Worm (Caenorhabditis elegans) whole organism, young adult: Measurements from ENCODE around the gene abcf-2.
A peak's percentile ranks its signal among the peaks of the same experiment; 100 is the strongest.

ENCODE experiments used
- B0261.1 ChIP-seq: sonication (generic microtip); optimal IDR thresholded peaks from 2 replicates; lab custom pipeline; 2016; ENCODE audit warnings: mild to moderate bottlenecking, missing genetic modification characterization, moderate library complexity, missing compliant biosample characterization
- B0336.3 ChIP-seq: fragments of 200-800 bp; sonication (Bioruptor generic); IDR thresholded peaks from 2 replicates; pipeline ENCODE4 v1.3.6; 2022; ENCODE audit warnings: missing genetic modification characterization, missing compliant biosample characterization
- D2030.7 ChIP-seq: fragments of 200-800 bp; sonication (Bioruptor generic); IDR thresholded peaks from 2 replicates; pipeline ENCODE4 v1.3.6; 2022; ENCODE audit warnings: missing genetic modification reagents, missing genetic modification characterization, missing compliant biosample characterization
- F23B12.7 ChIP-seq: sonication (generic microtip); optimal IDR thresholded peaks from 2 replicates; lab custom pipeline; 2017; ENCODE audit warnings: missing genetic modification characterization, mild to moderate bottlenecking, missing compliant biosample characterization, antibody characterized with exemption, moderate library complexity; ENCODE audit not compliant: insufficient read depth
- F39B2.1 ChIP-seq: fragments of 200-800 bp; sonication (Bioruptor generic); IDR thresholded peaks from 2 replicates; pipeline ENCODE4 v1.3.6; 2022; ENCODE audit warnings: missing genetic modification reagents, missing genetic modification characterization, missing compliant biosample characterization
- F55B11.4 ChIP-seq: sonication (generic microtip); optimal IDR thresholded peaks from 2 replicates; lab custom pipeline; 2016; ENCODE audit warnings: missing compliant biosample characterization, missing genetic modification characterization, borderline replicate concordance; ENCODE audit not compliant: insufficient read depth
- T07F8.4 ChIP-seq: sonication (generic microtip); optimal IDR thresholded peaks from 2 replicates; lab custom pipeline; 2016; ENCODE audit warnings: mild to moderate bottlenecking, missing genetic modification characterization, moderate library complexity, missing compliant biosample characterization
- akir-1 ChIP-seq: fragments of 200-800 bp; sonication (Bioruptor generic); optimal IDR thresholded peaks from 2 replicates; lab custom pipeline; 2018; ENCODE audit warnings: mild to moderate bottlenecking, missing genetic modification characterization, moderate library complexity, missing compliant biosample characterization
- ama-1 ChIP-seq, 3 experiments: fragments of 150-350 bp in 1 of 3; sonication (generic microtip) in 2 of 3; optimal IDR thresholded peaks; 2 replicates each; lab custom pipeline; 2014 to 2018; ENCODE audit warnings: missing biosample characterization in 2 of 3, missing genetic modification characterization in 2 of 3, missing genetic modification reagents in 2 of 3
- aptf-2 ChIP-seq: fragments of 200-800 bp; sonication (Bioruptor generic); conservative IDR thresholded peaks from 2 replicates; pipeline ENCODE4 v1.3.6; 2022; ENCODE audit warnings: missing genetic modification reagents, missing genetic modification characterization, missing compliant biosample characterization
- attf-3 ChIP-seq: fragments of 200-800 bp; sonication (Bioruptor generic); conservative IDR thresholded peaks from 2 replicates; pipeline ENCODE4 v1.3.6; 2022; ENCODE audit warnings: missing genetic modification reagents, missing genetic modification characterization, missing compliant biosample characterization
- attf-5 ChIP-seq: fragments of 200-800 bp; sonication (Bioruptor generic); optimal IDR thresholded peaks from 2 replicates; lab custom pipeline; 2018; ENCODE audit warnings: mild to moderate bottlenecking, missing genetic modification characterization, missing compliant biosample characterization
- ceh-27 ChIP-seq: fragments of 200-800 bp; sonication (Bioruptor generic); optimal IDR thresholded peaks from 2 replicates; lab custom pipeline; 2018; ENCODE audit warnings: mild to moderate bottlenecking, missing genetic modification characterization, moderate library complexity, missing compliant biosample characterization
- ceh-58 ChIP-seq: fragments of 200-800 bp; sonication (Bioruptor generic); IDR thresholded peaks from 2 replicates; pipeline ENCODE4 v1.3.6; 2022; ENCODE audit warnings: missing genetic modification characterization, missing compliant biosample characterization
- chd-7 ChIP-seq: sonication (generic microtip); optimal IDR thresholded peaks from 2 replicates; lab custom pipeline; 2016; ENCODE audit warnings: mild to moderate bottlenecking, missing genetic modification characterization, moderate library complexity, missing compliant biosample characterization
- die-1 ChIP-seq: sonication (generic microtip); optimal IDR thresholded peaks from 2 replicates; lab custom pipeline; 2016; ENCODE audit warnings: missing genotype, mild to moderate bottlenecking, missing genetic modification characterization, missing compliant biosample characterization
- dox-1 ChIP-seq: fragments of 200-800 bp; sonication (Bioruptor generic); IDR thresholded peaks from 2 replicates; pipeline ENCODE4 v1.3.6; 2022; ENCODE audit warnings: missing genetic modification reagents, missing genetic modification characterization, missing compliant biosample characterization
- efl-1 ChIP-seq: fragments of 150-350 bp; optimal IDR thresholded peaks from 2 replicates; lab custom pipeline; 2014; ENCODE audit warnings: missing biosample characterization, missing genetic modification reagents, missing genetic modification characterization
- egl-44 ChIP-seq: fragments of 200-800 bp; sonication (Bioruptor generic); IDR thresholded peaks from 2 replicates; pipeline ENCODE4 v1.3.6; 2022; ENCODE audit warnings: missing genetic modification reagents, missing genetic modification characterization, missing compliant biosample characterization
- egrh-3 ChIP-seq: fragments of 200-800 bp; sonication (Bioruptor generic); IDR thresholded peaks from 2 replicates; pipeline ENCODE4 v1.3.6; 2022; ENCODE audit warnings: missing genetic modification reagents, missing genetic modification characterization, missing compliant biosample characterization
- ekl-4 ChIP-seq: fragments of 200-800 bp; sonication (Bioruptor generic); IDR thresholded peaks from 2 replicates; pipeline ENCODE4 v1.3.6; 2022; ENCODE audit warnings: missing genetic modification reagents, missing genetic modification characterization, missing compliant biosample characterization
- ets-4 ChIP-seq: fragments of 200-800 bp; sonication (Bioruptor generic); optimal IDR thresholded peaks from 2 replicates; lab custom pipeline; 2018; ENCODE audit warnings: mild to moderate bottlenecking, missing genetic modification characterization, missing compliant biosample characterization
- him-1 ChIP-seq: sonication (generic microtip); optimal IDR thresholded peaks from 2 replicates; lab custom pipeline; 2016; ENCODE audit warnings: missing genotype, missing genetic modification reagents, missing genetic modification characterization, missing compliant biosample characterization
- hmg-1.2 ChIP-seq: fragments of 200-800 bp; sonication (Bioruptor generic); IDR thresholded peaks from 2 replicates; pipeline ENCODE4 v1.3.6; 2022; ENCODE audit warnings: missing genetic modification reagents, missing genetic modification characterization, missing compliant biosample characterization
- hmg-20 ChIP-seq: fragments of 200-800 bp; sonication (Bioruptor generic); IDR thresholded peaks from 2 replicates; pipeline ENCODE4 v1.3.6; 2022; ENCODE audit warnings: missing genetic modification reagents, missing genetic modification characterization, missing compliant biosample characterization
- hsf-1 ChIP-seq: fragments of 200-800 bp; sonication (Bioruptor generic); IDR thresholded peaks from 2 replicates; pipeline ENCODE4 v1.3.6; 2022; ENCODE audit warnings: missing genetic modification reagents, missing genetic modification characterization, missing compliant biosample characterization
- let-526 ChIP-seq: fragments of 200-800 bp; sonication (Bioruptor generic); IDR thresholded peaks from 2 replicates; pipeline ENCODE4 v1.3.6; 2022; ENCODE audit warnings: missing genetic modification reagents, missing genetic modification characterization, missing compliant biosample characterization
- lin-26 ChIP-seq: fragments of 200-800 bp; sonication (Bioruptor generic); IDR thresholded peaks from 2 replicates; pipeline ENCODE4 v1.3.6; 2022; ENCODE audit warnings: missing genetic modification reagents, missing genetic modification characterization, missing compliant biosample characterization
- lin-40 ChIP-seq: sonication (generic microtip); optimal IDR thresholded peaks from 2 replicates; lab custom pipeline; 2016; ENCODE audit warnings: missing genetic modification characterization, mild to moderate bottlenecking, missing compliant biosample characterization, missing genotype, missing genetic modification reagents
- lin-54 ChIP-seq: fragments of 200-800 bp; sonication (Bioruptor generic); optimal IDR thresholded peaks from 2 replicates; lab custom pipeline; 2018; ENCODE audit warnings: mild to moderate bottlenecking, missing genetic modification characterization, missing compliant biosample characterization
- lsl-1 ChIP-seq: fragments of 200-800 bp; sonication (Bioruptor generic); optimal IDR thresholded peaks from 2 replicates; lab custom pipeline; 2018; ENCODE audit warnings: mild to moderate bottlenecking, missing genetic modification characterization, moderate library complexity, missing compliant biosample characterization
- madf-3 ChIP-seq: fragments of 200-800 bp; sonication (Bioruptor generic); IDR thresholded peaks from 2 replicates; pipeline ENCODE4 v1.3.6; 2022; ENCODE audit warnings: missing genetic modification reagents, missing genetic modification characterization, missing compliant biosample characterization
- madf-6 ChIP-seq: fragments of 200-800 bp; sonication (Bioruptor generic); IDR thresholded peaks from 2 replicates; pipeline ENCODE4 v1.3.6; 2022; ENCODE audit warnings: missing genetic modification reagents, missing genetic modification characterization, missing compliant biosample characterization
- madf-8 ChIP-seq: fragments of 200-800 bp; sonication (Bioruptor generic); conservative IDR thresholded peaks from 2 replicates; pipeline ENCODE4 v1.3.6; 2022; ENCODE audit warnings: missing genetic modification reagents, missing genetic modification characterization, missing compliant biosample characterization
- mes-4 ChIP-seq: sonication (generic microtip); optimal IDR thresholded peaks from 2 replicates; lab custom pipeline; 2016; ENCODE audit warnings: missing genotype, missing genetic modification characterization, missing compliant biosample characterization
- nfya-2 ChIP-seq: fragments of 200-800 bp; sonication (Bioruptor generic); IDR thresholded peaks from 2 replicates; pipeline ENCODE4 v1.3.6; 2022; ENCODE audit warnings: missing genetic modification reagents, missing genetic modification characterization, missing compliant biosample characterization
- nhr-120 ChIP-seq: fragments of 200-800 bp; sonication (Bioruptor generic); IDR thresholded peaks from 2 replicates; pipeline ENCODE4 v1.3.6; 2022; ENCODE audit warnings: missing genetic modification characterization, missing compliant biosample characterization
- nhr-179 ChIP-seq: sonication (generic microtip); optimal IDR thresholded peaks from 2 replicates; lab custom pipeline; 2016; ENCODE audit warnings: mild to moderate bottlenecking, missing genetic modification characterization, missing compliant biosample characterization
- nhr-90 ChIP-seq: sonication (generic microtip); optimal IDR thresholded peaks from 2 replicates; lab custom pipeline; 2016; ENCODE audit warnings: missing genotype, mild to moderate bottlenecking, missing genetic modification characterization, missing compliant biosample characterization
- snpc-1.3 ChIP-seq: sonication (generic microtip); optimal IDR thresholded peaks from 2 replicates; lab custom pipeline; 2017; ENCODE audit warnings: missing genetic modification characterization, mild to moderate bottlenecking, missing compliant biosample characterization, antibody characterized with exemption, moderate library complexity, missing genotype, missing genetic modification reagents; ENCODE audit not compliant: insufficient read depth
- snpc-3.4 ChIP-seq: sonication (generic microtip); optimal IDR thresholded peaks from 2 replicates; lab custom pipeline; 2017; ENCODE audit warnings: missing genetic modification characterization, mild to moderate bottlenecking, missing compliant biosample characterization, antibody characterized with exemption, moderate library complexity, missing genotype, missing genetic modification reagents
- xnd-1 ChIP-seq: sonication (generic microtip); optimal IDR thresholded peaks from 2 replicates; lab custom pipeline; 2016; ENCODE audit warnings: missing genotype, missing genetic modification reagents, missing genetic modification characterization, missing compliant biosample characterization
- zfh-2 ChIP-seq: fragments of 200-800 bp; sonication (Bioruptor generic); conservative IDR thresholded peaks from 2 replicates; pipeline ENCODE4 v1.3.6; 2022; ENCODE audit warnings: missing genetic modification reagents, missing genetic modification characterization, missing compliant biosample characterization
- ztf-6 ChIP-seq: fragments of 200-800 bp; sonication (Bioruptor generic); IDR thresholded peaks from 2 replicates; pipeline ENCODE4 v1.3.6; 2022; ENCODE audit warnings: missing genetic modification reagents, missing genetic modification characterization, missing compliant biosample characterization

Gene abcf-2

DNA sequence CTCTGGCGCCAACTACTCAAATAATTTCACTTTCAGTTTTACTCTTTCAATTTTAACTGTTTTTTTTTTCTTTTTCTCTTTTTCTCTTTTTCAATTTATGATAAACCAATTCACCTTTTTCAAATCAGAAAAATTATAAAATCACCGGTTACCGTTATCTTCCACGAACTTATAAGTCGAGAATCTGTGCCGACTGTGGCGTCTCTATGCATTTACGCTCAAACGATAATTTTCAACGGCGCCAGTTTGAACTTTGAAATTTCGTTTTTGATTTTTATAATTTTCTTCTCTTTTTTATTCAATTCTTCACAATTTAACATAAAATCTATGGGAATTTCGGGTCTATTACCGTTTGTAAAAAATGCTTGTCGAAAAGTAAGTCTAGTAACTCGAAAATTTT, 38.6 kb downstream of the abcf-2 start, which contains the start of gene exo-1 (continued):
- no peak for TF ChIP-seq hsf-1

DNA sequence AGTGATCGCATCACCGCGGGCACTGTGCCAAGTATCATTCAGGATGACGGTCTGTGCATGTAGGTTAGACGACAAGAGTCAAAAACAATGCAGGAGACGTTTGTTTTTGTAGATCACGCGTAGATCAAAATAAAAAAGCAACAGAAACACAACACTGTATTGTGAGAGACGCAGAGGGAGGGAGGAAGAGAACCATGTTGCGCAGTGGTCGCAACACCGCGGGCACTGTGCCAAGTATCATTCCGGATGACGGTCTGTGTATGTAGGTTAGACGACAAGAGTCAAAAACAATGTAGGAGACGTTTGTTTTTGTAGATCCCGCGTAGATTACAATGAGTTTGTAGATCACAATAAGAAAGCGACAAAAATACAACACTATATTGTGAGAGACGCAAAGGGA, 43.1 kb downstream of the abcf-2 start:
- TF ChIP-seq attf-5 (GFP tag; lab: Kevin White, UChicago) (no peak), lsl-1 (GFP tag; lab: Kevin White, UChicago) (peak; percentile 3), xnd-1 (tag; lab: Kevin White, UChicago) (peak; percentile 34), hmg-1.2 (GFP tag; lab: Robert Waterston, UW) (peak; percentile 59; the same call in 1 of the 2 replicates), ceh-27 (GFP tag; lab: Kevin White, UChicago) (no peak), efl-1 (peak; percentile 43), nhr-179 (no peak), madf-6 (GFP tag; lab: Robert Waterston, UW) (peak; percentile 57), die-1 (tag; lab: Kevin White, UChicago) (peak; percentile 76), D2030.7 (GFP tag; lab: Robert Waterston, UW) (0 out of 2 replicates have a peak, but pooled peaks have one; percentile 21)

DNA sequence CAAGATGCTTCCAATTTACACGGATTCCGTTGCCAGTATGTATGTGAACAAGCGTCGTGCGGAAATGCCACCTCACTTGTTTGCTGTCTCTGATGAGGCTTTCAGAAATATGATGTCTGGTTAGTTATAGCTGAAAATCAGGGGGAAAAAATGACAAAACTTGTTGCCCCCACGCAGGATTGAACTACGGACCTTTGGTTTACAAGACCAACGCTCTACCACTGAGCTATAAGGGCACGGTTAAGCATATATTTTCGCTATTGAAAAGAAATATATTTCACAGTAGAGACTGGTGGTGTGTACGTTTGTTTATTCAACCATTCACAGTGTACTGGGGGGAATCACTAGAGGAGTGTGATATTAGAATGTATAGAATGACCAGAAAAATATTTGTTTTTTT, 50.8 kb downstream of the abcf-2 start:
- peak; percentile 22 for TF ChIP-seq lin-54 (GFP tag; lab: Kevin White, UChicago)
- TF ChIP-seq F23B12.7 (tag; lab: Kevin White, UChicago), result peak; percentile 22
- 0 out of 2 replicates have a peak, but pooled peaks have one; percentile 50 for TF ChIP-seq egl-44 (GFP tag; lab: Robert Waterston, UW)
- TF ChIP-seq him-1, result peak; percentile 80
- TF ChIP-seq ets-4 (GFP tag; lab: Kevin White, UChicago), result no peak
- TF ChIP-seq T07F8.4, result no peak
- no peak for TF ChIP-seq nfya-2 (GFP tag; lab: Robert Waterston, UW)
- TF ChIP-seq aptf-2, result no peak
- no peak for TF ChIP-seq nhr-120 (GFP tag; lab: Robert Waterston, UW)
- TF ChIP-seq mes-4 (tag; lab: Kevin White, UChicago), result peak; percentile 61
- no peak for TF ChIP-seq ekl-4 (GFP tag; lab: Robert Waterston, UW)
- TF ChIP-seq madf-8, result no peak
- no peak for TF ChIP-seq madf-3
- peak; percentile 72; the same call in 1 of the 2 replicates for TF ChIP-seq lin-26 (GFP tag; lab: Robert Waterston, UW)
- peak; percentile 47 for TF ChIP-seq snpc-3.4 (tag; lab: Kevin White, UChicago)
- no peak for TF ChIP-seq lin-40 (tag; lab: Kevin White, UChicago)
- TF ChIP-seq efl-1, result no peak
- no peak for TF ChIP-seq attf-3
- TF ChIP-seq B0261.1, result peak; percentile 65
- TF ChIP-seq chd-7 (tag; lab: Kevin White, UChicago), result no peak
- no peak for TF ChIP-seq egrh-3 (GFP tag; lab: Robert Waterston, UW)
- TF ChIP-seq zfh-2 (GFP tag; lab: Robert Waterston, UW), result no peak
- peak; percentile 57 for TF ChIP-seq nhr-90
- TF ChIP-seq hsf-1, result no peak
- no peak for TF ChIP-seq ztf-6 (GFP tag; lab: Robert Waterston, UW)
- TF ChIP-seq F55B11.4 (tag; lab: Kevin White, UChicago), result no peak
- TF ChIP-seq hmg-20 (GFP tag; lab: Robert Waterston, UW), result no peak
- TF ChIP-seq dox-1 (GFP tag; lab: Robert Waterston, UW), result peak; percentile 64
- no peak for TF ChIP-seq let-526 (GFP tag; lab: Robert Waterston, UW)
- TF ChIP-seq xnd-1 (tag; lab: Kevin White, UChicago), result no peak
- TF ChIP-seq akir-1 (GFP tag; lab: Kevin White, UChicago), result no peak
- TF ChIP-seq ama-1 (optimal IDR thresholded peaks at IDR 0.05; lab: Kevin White, UChicago), result no peak
- no peak for TF ChIP-seq ama-1 (GFP tag; optimal IDR thresholded peaks at IDR 0.05; lab: Kevin White, UChicago)
- no peak for TF ChIP-seq B0336.3
- no peak for TF ChIP-seq F39B2.1 (GFP tag; lab: Robert Waterston, UW)
- peak; percentile 55 for TF ChIP-seq snpc-1.3
- no peak for TF ChIP-seq ceh-58 (GFP tag; lab: Robert Waterston, UW)
